Worm (Caenorhabditis elegans) whole organism, L4 larva: ENCODE data around the gene F44E2.4.

Experiments
- F26F4.8 ChIP-seq: fragments of 200-800 bp; sonication (Bioruptor generic); conservative IDR thresholded peaks from 2 replicates; pipeline ENCODE4 v1.3.6; 2022; ENCODE audit warnings: missing genetic modification characterization, missing compliant biosample characterization
- F44E2.7 ChIP-seq: fragments of 200-800 bp; sonication (Bioruptor generic); IDR thresholded peaks from 2 replicates; pipeline ENCODE4 v2.1.2; 2022; ENCODE audit warnings: missing genetic modification characterization, missing compliant biosample characterization
- T26A8.4 ChIP-seq: fragments of 200-800 bp; sonication (Bioruptor generic); IDR thresholded peaks from 2 replicates; pipeline ENCODE4 v1.3.6; 2022; ENCODE audit warnings: missing genetic modification characterization, missing compliant biosample characterization
- ZK546.5 ChIP-seq, 2 experiments: sonication (generic microtip); optimal IDR thresholded peaks; 2 replicates each; lab custom pipeline; 2017; ENCODE audit warnings: missing biosample characterization in 2 of 2, missing genetic modification characterization in 2 of 2
- aha-1 ChIP-seq: fragments of 150-350 bp; peaks from one replicate; lab custom pipeline; 2014; ENCODE audit warnings: missing biosample characterization, missing genetic modification characterization
- attf-4 ChIP-seq: sonication (generic microtip); optimal IDR thresholded peaks from 3 replicates; lab custom pipeline; 2017; ENCODE audit warnings: missing biosample characterization, missing genetic modification characterization
- ceh-32 ChIP-seq: sonication (generic microtip); optimal IDR thresholded peaks from 2 replicates; lab custom pipeline; 2016; ENCODE audit warnings: mild to moderate bottlenecking, missing genetic modification characterization, missing compliant biosample characterization; ENCODE audit not compliant: poor library complexity
- ceh-82 ChIP-seq: sonication (generic microtip); optimal IDR thresholded peaks from 2 replicates; lab custom pipeline; 2017; ENCODE audit warnings: missing biosample characterization, missing genetic modification characterization
- ces-1 ChIP-seq: fragments of 150-350 bp; sonication (generic microtip); optimal IDR thresholded peaks from 4 replicates; lab custom pipeline; 2014; ENCODE audit warnings: missing biosample characterization, missing genetic modification reagents, missing genetic modification characterization
- cey-2 ChIP-seq: sonication (generic microtip); optimal IDR thresholded peaks from 3 replicates; lab custom pipeline; 2017; ENCODE audit warnings: missing genetic modification characterization, mild to moderate bottlenecking, missing compliant biosample characterization, antibody characterized with exemption, borderline replicate concordance; ENCODE audit not compliant: insufficient read depth
- daf-8 ChIP-seq: fragments of 200-800 bp; sonication (Bioruptor generic); IDR thresholded peaks from 2 replicates; pipeline ENCODE4 v1.3.6; 2022; ENCODE audit warnings: missing genetic modification characterization, missing compliant biosample characterization
- dmd-6 ChIP-seq: fragments of 200-800 bp; sonication (Bioruptor generic); IDR thresholded peaks from 2 replicates; pipeline ENCODE4 v1.3.6; 2022; ENCODE audit warnings: missing genetic modification reagents, missing genetic modification characterization, missing compliant biosample characterization
- dmd-9 ChIP-seq: fragments of 200-800 bp; sonication (Bioruptor generic); IDR thresholded peaks from 2 replicates; pipeline ENCODE4 v1.3.6; 2022; ENCODE audit warnings: missing genetic modification reagents, missing genetic modification characterization, missing compliant biosample characterization
- egl-27 ChIP-seq: sonication (generic microtip); optimal IDR thresholded peaks from 3 replicates; lab custom pipeline; 2017; ENCODE audit warnings: missing biosample characterization, missing genetic modification reagents, missing genetic modification characterization
- egl-43 ChIP-seq: fragments of 200-800 bp; sonication (Bioruptor generic); IDR thresholded peaks from 2 replicates; pipeline ENCODE4 v1.3.6; 2022; ENCODE audit warnings: missing genetic modification reagents, missing genetic modification characterization, missing compliant biosample characterization
- fkh-10 ChIP-seq: fragments of 150-350 bp; optimal IDR thresholded peaks from 2 replicates; lab custom pipeline; 2014; ENCODE audit warnings: missing biosample characterization, missing genetic modification reagents, missing genetic modification characterization
- fos-1 ChIP-seq: fragments of 150-350 bp; optimal IDR thresholded peaks from 2 replicates; lab custom pipeline; 2014; ENCODE audit warnings: missing biosample characterization, missing genetic modification characterization
- hlh-30 ChIP-seq: sonication (generic microtip); optimal IDR thresholded peaks from 2 replicates; lab custom pipeline; 2017; ENCODE audit warnings: antibody characterized with exemption, mild to moderate bottlenecking, missing genetic modification characterization, missing compliant biosample characterization; ENCODE audit not compliant: insufficient read depth
- jun-1 ChIP-seq: fragments of 150-350 bp; optimal IDR thresholded peaks from 2 replicates; lab custom pipeline; 2014; ENCODE audit warnings: missing biosample characterization, missing genetic modification reagents, missing genetic modification characterization
- lin-1 ChIP-seq: fragments of 200-800 bp; sonication (Bioruptor generic); IDR thresholded peaks from 2 replicates; pipeline ENCODE4 v1.3.6; 2022; ENCODE audit warnings: missing genetic modification reagents, missing genetic modification characterization, missing compliant biosample characterization
- lin-13 ChIP-seq: fragments of 150-350 bp; optimal IDR thresholded peaks from 2 replicates; lab custom pipeline; 2014; ENCODE audit warnings: missing biosample characterization, missing genetic modification reagents, missing genetic modification characterization
- lin-38 ChIP-seq: fragments of 200-800 bp; sonication (Bioruptor generic); IDR thresholded peaks from 2 replicates; pipeline ENCODE4 v1.3.6; 2022; ENCODE audit warnings: missing genetic modification reagents, missing genetic modification characterization, missing compliant biosample characterization
- lsy-2 ChIP-seq, 2 experiments: fragments of 150-350 bp in 1 of 2; sonication (generic microtip) in 1 of 2; optimal IDR thresholded peaks; 2 replicates each; lab custom pipeline; 2014 to 2017; ENCODE audit warnings: missing biosample characterization in 2 of 2, missing genetic modification characterization in 2 of 2
- madf-5 ChIP-seq, 2 experiments: fragments of 200-800 bp; sonication (Bioruptor generic); IDR thresholded peaks; 2 replicates each; pipeline ENCODE4 v1.3.6; 2022; ENCODE audit warnings: missing compliant biosample characterization in 2 of 2, missing genetic modification characterization in 2 of 2
- madf-9 ChIP-seq: fragments of 200-800 bp; sonication (Bioruptor generic); conservative IDR thresholded peaks from 2 replicates; pipeline ENCODE4 v1.3.6; 2022; ENCODE audit warnings: missing genetic modification reagents, missing genetic modification characterization, missing compliant biosample characterization
- mep-1 ChIP-seq: fragments of 150-350 bp; sonication (generic microtip); optimal IDR thresholded peaks from 3 replicates; lab custom pipeline; 2014; ENCODE audit warnings: missing biosample characterization, missing genetic modification characterization
- mes-2 ChIP-seq: sonication (generic microtip); optimal IDR thresholded peaks from 2 replicates; lab custom pipeline; 2016; ENCODE audit warnings: missing genotype, mild to moderate bottlenecking, missing genetic modification characterization, missing compliant biosample characterization; ENCODE audit not compliant: poor library complexity, severe bottlenecking
- mxl-2 ChIP-seq: fragments of 200-800 bp; sonication (Bioruptor generic); conservative IDR thresholded peaks from 2 replicates; pipeline ENCODE4 v1.3.6; 2022; ENCODE audit warnings: missing genetic modification reagents, missing genetic modification characterization, missing compliant biosample characterization
- mxl-3 ChIP-seq: fragments of 200-800 bp; sonication (Bioruptor generic); optimal IDR thresholded peaks from 2 replicates; lab custom pipeline; 2018; ENCODE audit warnings: mild to moderate bottlenecking, missing genetic modification characterization, missing compliant biosample characterization
- nhr-10 ChIP-seq: fragments of 150-350 bp; optimal IDR thresholded peaks from 2 replicates; lab custom pipeline; 2014; ENCODE audit warnings: missing biosample characterization, missing genetic modification characterization
- nhr-111 ChIP-seq: fragments of 200-800 bp; sonication (Bioruptor generic); optimal IDR thresholded peaks from 2 replicates; lab custom pipeline; 2018; ENCODE audit warnings: mild to moderate bottlenecking, missing genetic modification characterization, missing compliant biosample characterization
- nhr-237 ChIP-seq: sonication (generic microtip); optimal IDR thresholded peaks from 2 replicates; lab custom pipeline; 2017; ENCODE audit warnings: missing biosample characterization, missing genetic modification characterization
- nhr-28 ChIP-seq: fragments of 150-350 bp; optimal IDR thresholded peaks from 2 replicates; lab custom pipeline; 2014; ENCODE audit warnings: missing biosample characterization, missing genetic modification characterization
- nhr-41 ChIP-seq: fragments of 200-800 bp; sonication (Bioruptor generic); IDR thresholded peaks from 2 replicates; pipeline ENCODE4 v1.3.6; 2022; ENCODE audit warnings: missing genetic modification reagents, missing genetic modification characterization, missing compliant biosample characterization
- nhr-48 ChIP-seq: sonication (generic microtip); optimal IDR thresholded peaks from 2 replicates; lab custom pipeline; 2016; ENCODE audit warnings: mild to moderate bottlenecking, missing genetic modification characterization, missing compliant biosample characterization
- nhr-6 ChIP-seq: fragments of 150-350 bp; optimal IDR thresholded peaks from 2 replicates; lab custom pipeline; 2014; ENCODE audit warnings: missing biosample characterization, missing genetic modification characterization
- pha-4 ChIP-seq, 2 experiments: fragments of 150-350 bp in 1 of 2; fragments of 200-800 bp in 1 of 2; sonication (Bioruptor generic) in 1 of 2; IDR thresholded peaks in 1 of 2; optimal IDR thresholded peaks in 1 of 2; 2 replicates each; pipeline versions ENCODE4 v1.3.6 to Lab custom; 2014 to 2022; ENCODE audit warnings: missing genetic modification characterization in 2 of 2, missing genetic modification reagents in 2 of 2, missing biosample characterization in 1 of 2, missing compliant biosample characterization in 1 of 2
- pqm-1 ChIP-seq: sonication (generic microtip); optimal IDR thresholded peaks from 2 replicates; lab custom pipeline; 2017; ENCODE audit warnings: missing biosample characterization, missing genetic modification characterization
- rbr-2 ChIP-seq: sonication (generic microtip); optimal IDR thresholded peaks from 2 replicates; lab custom pipeline; 2016; ENCODE audit warnings: missing genotype, missing genetic modification characterization, missing compliant biosample characterization
- saeg-2 ChIP-seq: fragments of 200-800 bp; sonication (Bioruptor generic); IDR thresholded peaks from 2 replicates; pipeline ENCODE4 v1.3.6; 2022; ENCODE audit warnings: missing genetic modification reagents, missing genetic modification characterization, missing compliant biosample characterization
- set-16 ChIP-seq: fragments of 200-800 bp; sonication (Bioruptor generic); IDR thresholded peaks from 2 replicates; pipeline ENCODE4 v1.3.6; 2022; ENCODE audit warnings: missing genetic modification reagents, missing genetic modification characterization, missing compliant biosample characterization
- vab-7 ChIP-seq: fragments of 200-800 bp; sonication (Bioruptor generic); IDR thresholded peaks from 2 replicates; pipeline ENCODE4 v1.3.6; 2022; ENCODE audit warnings: missing genetic modification reagents, missing genetic modification characterization, missing compliant biosample characterization
- zfp-3 ChIP-seq: fragments of 200-800 bp; sonication (Bioruptor generic); conservative IDR thresholded peaks from 2 replicates; pipeline ENCODE4 v1.3.6; 2022; ENCODE audit warnings: missing genetic modification reagents, missing genetic modification characterization, missing compliant biosample characterization
- zip-2 ChIP-seq: fragments of 150-350 bp; optimal IDR thresholded peaks from 2 replicates; lab custom pipeline; 2014; ENCODE audit warnings: missing biosample characterization, missing genetic modification characterization

Gene F44E2.4

DNA sequence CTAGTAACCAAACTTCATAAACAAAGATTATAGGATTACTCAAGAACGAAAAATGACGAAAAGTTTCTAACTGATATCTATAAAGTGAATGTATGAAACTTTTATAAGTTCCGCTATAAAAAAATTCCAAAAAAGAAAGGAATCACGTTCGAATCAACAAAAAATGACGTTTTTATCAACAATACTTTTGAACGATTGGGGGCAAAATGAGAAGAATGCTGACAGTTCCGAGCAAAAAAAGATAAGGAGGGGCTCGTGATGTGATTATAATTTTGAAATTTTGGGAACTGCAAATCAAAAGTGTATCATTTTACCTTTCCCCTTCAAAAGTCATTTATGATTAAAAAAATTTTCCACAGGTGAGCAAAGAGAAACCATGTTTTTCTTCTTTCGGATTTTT, 40.7 kb upstream of the F44E2.4 start (continued):
- TF ChIP-seq set-16 (GFP tag; lab: Robert Waterston, UW) (no peak), nhr-10 (no peak), F44E2.7 (GFP tag; lab: Robert Waterston, UW) (no peak), jun-1 (no peak), madf-5 (GFP tag; IDR thresholded peaks at IDR 0.05; lab: Robert Waterston, UW) (no peak), ZK546.5 (tag; optimal IDR thresholded peaks at IDR 0.05; lab: Kevin White, UChicago) (no peak), nhr-237 (tag; lab: Kevin White, UChicago) (no peak), cey-2 (no peak), lin-38 (GFP tag; lab: Robert Waterston, UW) (no peak; the same call in 1 of the 2 replicates), rbr-2 (no peak), mxl-2 (GFP tag; lab: Robert Waterston, UW) (no peak), pha-4 (GFP tag; IDR thresholded peaks at IDR 0.05; lab: Robert Waterston, UW) (0 out of 2 replicates have a peak, but pooled peaks have one; percentile 29), pha-4 (tag; optimal IDR thresholded peaks at IDR 0.05; lab: Kevin White, UChicago) (no peak), lin-1 (no peak), attf-4 (tag; lab: Kevin White, UChicago) (no peak), mes-2 (no peak), hlh-30 (peak; percentile 29), daf-8 (GFP tag; lab: Robert Waterston, UW) (no peak), dmd-6 (GFP tag; lab: Robert Waterston, UW) (peak; percentile 87), pqm-1 (tag; lab: Kevin White, UChicago) (peak; percentile 78), zip-2 (tag; lab: Kevin White, UChicago) (no peak), egl-27 (tag; lab: Kevin White, UChicago) (no peak), dmd-9 (GFP tag; lab: Robert Waterston, UW) (no peak), ceh-82 (tag; lab: Kevin White, UChicago) (no peak), nhr-6 (tag; lab: Kevin White, UChicago) (no peak), aha-1 (tag; lab: Kevin White, UChicago) (peak; percentile 26)

ce11 chrIII:8877002-8877401, 38.8 kb upstream of the F44E2.4 start, which contains the start of gene K01F9.2:
Gene K01F9.2, minus strand, starts transcription at chrIII:8877128.
- TF ChIP-seq ces-1 (GFP tag; lab: Kevin White, UChicago) (peak; percentile 85), fkh-10 (peak; percentile 89), aha-1 (tag; lab: Kevin White, UChicago) (peak; percentile 87), zfp-3 (GFP tag; lab: Robert Waterston, UW) (no peak), mep-1 (tag; lab: Kevin White, UChicago) (no peak), egl-43 (GFP tag; lab: Robert Waterston, UW) (no peak)

DNA sequence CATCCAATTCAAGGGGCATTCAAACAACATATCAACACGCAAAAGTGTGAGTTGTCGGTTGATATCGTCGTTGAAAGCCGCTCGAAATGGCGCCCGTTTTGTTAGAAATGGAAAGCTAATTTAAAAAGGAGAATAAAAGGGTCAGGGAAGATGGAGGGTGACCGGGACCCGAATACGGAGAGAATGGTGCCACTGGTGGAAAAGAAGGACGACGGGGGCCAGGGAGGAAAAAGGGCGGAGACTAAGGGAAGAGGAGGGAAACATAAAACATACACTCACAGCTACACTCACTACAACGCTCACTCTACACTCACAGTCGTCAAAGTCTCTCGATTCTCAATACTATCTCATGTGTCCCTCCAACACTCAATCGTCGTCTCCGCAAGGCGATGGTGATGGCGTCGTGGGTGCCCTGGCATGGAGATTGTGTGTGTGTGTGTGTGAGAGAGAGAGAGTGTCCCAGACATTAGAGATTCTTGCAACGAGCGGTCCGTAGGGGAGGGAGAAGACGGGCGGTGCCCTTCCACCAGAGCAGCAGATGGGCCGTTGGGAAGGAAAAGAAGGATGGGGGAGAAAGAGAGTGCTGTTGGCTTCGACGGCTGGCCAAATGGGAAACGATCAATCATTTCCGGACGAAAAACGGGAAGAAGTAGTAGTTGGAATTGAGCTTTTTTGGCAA, 35.9 kb upstream of the F44E2.4 start:
- TF ChIP-seq mxl-3 (GFP tag; lab: Kevin White, UChicago) (peak; percentile 43), nhr-111 (peak; percentile 32), mep-1 (tag; lab: Kevin White, UChicago) (peak; percentile 93), nhr-41 (GFP tag; lab: Robert Waterston, UW) (no peak), mes-2 (peak; percentile 60), egl-27 (tag; lab: Kevin White, UChicago) (no peak), lsy-2 (tag; optimal IDR thresholded peaks at IDR 0.05; lab: Kevin White, UChicago) (peak; percentile 82 to 88), F44E2.7 (GFP tag; lab: Robert Waterston, UW) (no peak), vab-7 (GFP tag; lab: Robert Waterston, UW) (peak; percentile 37; the same call in 1 of the 2 replicates), nhr-6 (tag; lab: Kevin White, UChicago) (peak; percentile 62), hlh-30 (peak; percentile 56), ceh-32 (tag; lab: Kevin White, UChicago) (no peak), ceh-82 (tag; lab: Kevin White, UChicago) (no peak), fkh-10 (peak; percentile 61), lin-13 (peak; percentile 43), nhr-28 (peak; percentile 71), fos-1 (tag; lab: Kevin White, UChicago) (no peak), saeg-2 (GFP tag; lab: Robert Waterston, UW) (no peak), nhr-10 (no peak), aha-1 (tag; lab: Kevin White, UChicago) (peak; percentile 98), F26F4.8 (GFP tag; lab: Robert Waterston, UW) (no peak), madf-9 (GFP tag; lab: Robert Waterston, UW) (no peak), dmd-6 (GFP tag; lab: Robert Waterston, UW) (peak; percentile 25), nhr-48 (peak; percentile 36), T26A8.4 (GFP tag; lab: Robert Waterston, UW) (peak; percentile 36; the same call in 1 of the 2 replicates)
